Worm (Caenorhabditis elegans) whole organism, L4/young adult: ENCODE data around the gene F38E1.6.

Experiments
- W03F9.2 ChIP-seq: fragments of 150-350 bp; optimal IDR thresholded peaks from 2 replicates; lab custom pipeline; 2014; ENCODE audit warnings: missing biosample characterization, missing genetic modification characterization
- dao-5 ChIP-seq: sonication (generic microtip); optimal IDR thresholded peaks from 2 replicates; lab custom pipeline; 2016; ENCODE audit warnings: missing genotype, missing genetic modification characterization, moderate library complexity, missing compliant biosample characterization
- him-1 ChIP-seq: sonication (generic microtip); optimal IDR thresholded peaks from 2 replicates; lab custom pipeline; 2016; ENCODE audit warnings: missing genotype, missing genetic modification reagents, missing genetic modification characterization, missing compliant biosample characterization

Gene F38E1.6

ce11 chrV:8389307-8389706 lies 29.4 kb downstream of the F38E1.6 start:
- no peak for TF ChIP-seq him-1
- no peak for TF ChIP-seq dao-5 (tag; lab: Kevin White, UChicago)
- TF ChIP-seq W03F9.2 = no peak

- TF ChIP-seq dao-5 (tag; lab: Kevin White, UChicago) (no peak), him-1 (no peak), W03F9.2 (no peak)
Observed at ce11 chrV:8394357-8394850, 34.5 kb downstream of the F38E1.6 start, which contains the start of the genes pho-6 and F52E1.3. Gene pho-6 (minus strand): TSS chrV:8394457. Gene F52E1.3 (plus strand): TSS chrV:8394800.

ce11 chrV:8400808-8401207 lies 40.9 kb downstream of the F38E1.6 start:
- TF ChIP-seq W03F9.2 (no peak), him-1 (no peak), dao-5 (tag; lab: Kevin White, UChicago) (no peak)

ce11 chrV:8401267-8401666 lies 41.4 kb downstream of the F38E1.6 start:
- no peak for TF ChIP-seq W03F9.2
- TF ChIP-seq dao-5 (tag; lab: Kevin White, UChicago) = no peak
- no peak for TF ChIP-seq him-1

ce11 chrV:8402392-8402791 lies 42.5 kb downstream of the F38E1.6 start, which contains the start of gene F52E1.9:
Gene F52E1.9 (minus strand): TSS chrV:8402669.
- TF ChIP-seq W03F9.2 (no peak), dao-5 (tag; lab: Kevin White, UChicago) (no peak), him-1 (no peak)

- TF ChIP-seq him-1 (no peak), W03F9.2 (no peak), dao-5 (tag; lab: Kevin White, UChicago) (no peak)
Observed at ce11 chrV:8403152-8403551, 43.3 kb downstream of the F38E1.6 start.

ce11 chrV:8403916-8404315 lies 44.0 kb downstream of the F38E1.6 start:
- TF ChIP-seq dao-5 (tag; lab: Kevin White, UChicago) (no peak), W03F9.2 (no peak), him-1 (no peak)

ce11 chrV:8404339-8404738 lies 44.4 kb downstream of the F38E1.6 start:
- no peak for TF ChIP-seq him-1
- TF ChIP-seq W03F9.2 = no peak
- TF ChIP-seq dao-5 (tag; lab: Kevin White, UChicago) = no peak

ce11 chrV:8406155-8406554 lies 46.3 kb downstream of the F38E1.6 start:
- no peak for TF ChIP-seq him-1
- no peak for TF ChIP-seq W03F9.2
- TF ChIP-seq dao-5 (tag; lab: Kevin White, UChicago) = no peak

- TF ChIP-seq him-1 (no peak), dao-5 (tag; lab: Kevin White, UChicago) (no peak), W03F9.2 (no peak)
Observed at ce11 chrV:8406911-8407310, 47.0 kb downstream of the F38E1.6 start.

- TF ChIP-seq dao-5 (tag; lab: Kevin White, UChicago) (no peak), him-1 (no peak)
Observed at ce11 chrV:8409594-8409993, 49.7 kb downstream of the F38E1.6 start.

- no peak for TF ChIP-seq W03F9.2
- no peak for TF ChIP-seq dao-5 (tag; lab: Kevin White, UChicago)
- no peak for TF ChIP-seq him-1
Observed at ce11 chrV:8410406-8410805, 50.5 kb downstream of the F38E1.6 start, which contains the start of gene F52E1.2. Gene F52E1.2 (plus strand): TSS chrV:8410595.
